Fruit fly (Drosophila melanogaster): ENCODE data around the gene Arp5.

- TF ChIP-seq fd96Ca (GFP tag; IDR thresholded peaks at IDR 0.05): no peak
- no peak for TF ChIP-seq Pif1B (GFP tag; optimal IDR thresholded peaks at IDR 0.05)
- no peak for TF ChIP-seq CG13204 (GFP tag; optimal IDR thresholded peaks at IDR 0.05)
- no peak for TF ChIP-seq CG9948 (tag; optimal IDR thresholded peaks at IDR 0.05)
- TF ChIP-seq Pif1A (GFP tag; optimal IDR thresholded peaks at IDR 0.05): no peak
- TF ChIP-seq D1 (tag; optimal IDR thresholded peaks at IDR 0.05): no peak
- no peak for TF ChIP-seq CG15710 (tag; optimal IDR thresholded peaks at IDR 0.05)
- no peak for TF ChIP-seq CG14655 (GFP tag; optimal IDR thresholded peaks at IDR 0.05)
Measured at dm6 chr3R:18151820-18152219, 33.5 kb upstream of the Arp5 start, which contains the start of gene CG14316.

All from whole organism, pupa.